Worm (Caenorhabditis elegans) whole organism, young adult: ENCODE measurements around the gene tag-234.

ENCODE experiments used
- B0035.1 ChIP-seq: sonication (generic microtip); optimal IDR thresholded peaks from 2 replicates; lab custom pipeline; 2016; ENCODE audit warnings: missing genetic modification characterization, mild to moderate bottlenecking, missing compliant biosample characterization, missing genotype, missing genetic modification reagents
- B0261.1 ChIP-seq: sonication (generic microtip); optimal IDR thresholded peaks from 2 replicates; lab custom pipeline; 2016; ENCODE audit warnings: mild to moderate bottlenecking, missing genetic modification characterization, moderate library complexity, missing compliant biosample characterization
- F23B12.7 ChIP-seq: sonication (generic microtip); optimal IDR thresholded peaks from 2 replicates; lab custom pipeline; 2017; ENCODE audit warnings: missing genetic modification characterization, mild to moderate bottlenecking, missing compliant biosample characterization, antibody characterized with exemption, moderate library complexity; ENCODE audit not compliant: insufficient read depth
- F33H1.4 ChIP-seq: fragments of 200-800 bp; sonication (Bioruptor generic); IDR thresholded peaks from 2 replicates; pipeline ENCODE4 v1.3.6; 2022; ENCODE audit warnings: missing genetic modification reagents, missing genetic modification characterization, missing compliant biosample characterization
- F52B5.7 ChIP-seq: sonication (generic microtip); optimal IDR thresholded peaks from 2 replicates; lab custom pipeline; 2016; ENCODE audit warnings: mild to moderate bottlenecking, missing genetic modification characterization, missing compliant biosample characterization
- K11D2.4 ChIP-seq: fragments of 200-800 bp; sonication (Bioruptor generic); IDR thresholded peaks from 2 replicates; pipeline ENCODE4 v1.3.6; 2022; ENCODE audit warnings: missing genetic modification reagents, missing genetic modification characterization, missing compliant biosample characterization
- T07F8.4 ChIP-seq: sonication (generic microtip); optimal IDR thresholded peaks from 2 replicates; lab custom pipeline; 2016; ENCODE audit warnings: mild to moderate bottlenecking, missing genetic modification characterization, moderate library complexity, missing compliant biosample characterization
- T26A5.8 ChIP-seq: sonication (generic microtip); optimal IDR thresholded peaks from 2 replicates; lab custom pipeline; 2016; ENCODE audit warnings: missing genetic modification characterization, missing compliant biosample characterization
- Y53G8AR.9 ChIP-seq: fragments of 200-800 bp; sonication (Bioruptor generic); conservative IDR thresholded peaks from 2 replicates; pipeline ENCODE4 v1.3.6; 2022; ENCODE audit warnings: missing genetic modification reagents, missing genetic modification characterization, missing compliant biosample characterization
- ZK185.1 ChIP-seq: sonication (generic microtip); optimal IDR thresholded peaks from 2 replicates; lab custom pipeline; 2016; ENCODE audit warnings: mild to moderate bottlenecking, missing genetic modification characterization, missing compliant biosample characterization; ENCODE audit not compliant: poor library complexity, severe bottlenecking
- akir-1 ChIP-seq: fragments of 200-800 bp; sonication (Bioruptor generic); optimal IDR thresholded peaks from 2 replicates; lab custom pipeline; 2018; ENCODE audit warnings: mild to moderate bottlenecking, missing genetic modification characterization, moderate library complexity, missing compliant biosample characterization
- aptf-2 ChIP-seq: fragments of 200-800 bp; sonication (Bioruptor generic); conservative IDR thresholded peaks from 2 replicates; pipeline ENCODE4 v1.3.6; 2022; ENCODE audit warnings: missing genetic modification reagents, missing genetic modification characterization, missing compliant biosample characterization
- athp-1 ChIP-seq: sonication (generic microtip); optimal IDR thresholded peaks from 2 replicates; lab custom pipeline; 2017; ENCODE audit warnings: mild to moderate bottlenecking, missing genetic modification characterization, missing compliant biosample characterization
- cebp-2 ChIP-seq: fragments of 200-800 bp; sonication (Bioruptor generic); IDR thresholded peaks from 2 replicates; pipeline ENCODE4 v1.3.6; 2022; ENCODE audit warnings: missing genetic modification characterization, missing compliant biosample characterization
- die-1 ChIP-seq: sonication (generic microtip); optimal IDR thresholded peaks from 2 replicates; lab custom pipeline; 2016; ENCODE audit warnings: missing genotype, mild to moderate bottlenecking, missing genetic modification characterization, missing compliant biosample characterization
- dpl-1 ChIP-seq: fragments of 150-350 bp; optimal IDR thresholded peaks from 2 replicates; lab custom pipeline; 2014; ENCODE audit warnings: missing biosample characterization, missing genetic modification reagents, missing genetic modification characterization
- efl-1 ChIP-seq: fragments of 150-350 bp; optimal IDR thresholded peaks from 2 replicates; lab custom pipeline; 2014; ENCODE audit warnings: missing biosample characterization, missing genetic modification reagents, missing genetic modification characterization
- egl-44 ChIP-seq: fragments of 200-800 bp; sonication (Bioruptor generic); IDR thresholded peaks from 2 replicates; pipeline ENCODE4 v1.3.6; 2022; ENCODE audit warnings: missing genetic modification reagents, missing genetic modification characterization, missing compliant biosample characterization
- egrh-3 ChIP-seq: fragments of 200-800 bp; sonication (Bioruptor generic); IDR thresholded peaks from 2 replicates; pipeline ENCODE4 v1.3.6; 2022; ENCODE audit warnings: missing genetic modification reagents, missing genetic modification characterization, missing compliant biosample characterization
- ekl-4 ChIP-seq: fragments of 200-800 bp; sonication (Bioruptor generic); IDR thresholded peaks from 2 replicates; pipeline ENCODE4 v1.3.6; 2022; ENCODE audit warnings: missing genetic modification reagents, missing genetic modification characterization, missing compliant biosample characterization
- him-1 ChIP-seq: sonication (generic microtip); optimal IDR thresholded peaks from 2 replicates; lab custom pipeline; 2016; ENCODE audit warnings: missing genotype, missing genetic modification reagents, missing genetic modification characterization, missing compliant biosample characterization
- hlh-12 ChIP-seq: sonication (generic microtip); optimal IDR thresholded peaks from 2 replicates; lab custom pipeline; 2016; ENCODE audit warnings: missing genetic modification characterization, missing compliant biosample characterization
- hlh-26 ChIP-seq: fragments of 200-800 bp; sonication (Bioruptor generic); conservative IDR thresholded peaks from 2 replicates; pipeline ENCODE4 v1.3.6; 2022; ENCODE audit warnings: missing genetic modification reagents, missing genetic modification characterization, missing compliant biosample characterization
- hmg-1.2 ChIP-seq: fragments of 200-800 bp; sonication (Bioruptor generic); IDR thresholded peaks from 2 replicates; pipeline ENCODE4 v1.3.6; 2022; ENCODE audit warnings: missing genetic modification reagents, missing genetic modification characterization, missing compliant biosample characterization
- hmg-20 ChIP-seq: fragments of 200-800 bp; sonication (Bioruptor generic); IDR thresholded peaks from 2 replicates; pipeline ENCODE4 v1.3.6; 2022; ENCODE audit warnings: missing genetic modification reagents, missing genetic modification characterization, missing compliant biosample characterization
- hrde-1 ChIP-seq: sonication (generic microtip); optimal IDR thresholded peaks from 2 replicates; lab custom pipeline; 2016; ENCODE audit warnings: missing genetic modification characterization, mild to moderate bottlenecking, missing compliant biosample characterization, moderate library complexity, missing genotype, missing genetic modification reagents, borderline replicate concordance
- let-526 ChIP-seq: fragments of 200-800 bp; sonication (Bioruptor generic); IDR thresholded peaks from 2 replicates; pipeline ENCODE4 v1.3.6; 2022; ENCODE audit warnings: missing genetic modification reagents, missing genetic modification characterization, missing compliant biosample characterization
- lin-26 ChIP-seq: fragments of 200-800 bp; sonication (Bioruptor generic); IDR thresholded peaks from 2 replicates; pipeline ENCODE4 v1.3.6; 2022; ENCODE audit warnings: missing genetic modification reagents, missing genetic modification characterization, missing compliant biosample characterization
- lin-35 ChIP-seq, 3 experiments: fragments of 150-350 bp in 2 of 3; sonication (generic microtip) in 1 of 3; optimal IDR thresholded peaks; 2 replicates each; lab custom pipeline; 2014 to 2018; ENCODE audit warnings: missing biosample characterization in 3 of 3, missing genetic modification characterization in 3 of 3, missing genetic modification reagents in 3 of 3
- lir-1 ChIP-seq: fragments of 200-800 bp; sonication (Bioruptor generic); conservative IDR thresholded peaks from 2 replicates; pipeline ENCODE4 v1.3.6; 2022; ENCODE audit warnings: missing genetic modification reagents, missing genetic modification characterization, missing compliant biosample characterization
- lsl-1 ChIP-seq: fragments of 200-800 bp; sonication (Bioruptor generic); optimal IDR thresholded peaks from 2 replicates; lab custom pipeline; 2018; ENCODE audit warnings: mild to moderate bottlenecking, missing genetic modification characterization, moderate library complexity, missing compliant biosample characterization
- lsy-27 ChIP-seq: sonication (generic microtip); optimal IDR thresholded peaks from 2 replicates; lab custom pipeline; 2017; ENCODE audit warnings: missing genetic modification characterization, mild to moderate bottlenecking, missing compliant biosample characterization, antibody characterized with exemption, missing genotype, borderline replicate concordance; ENCODE audit not compliant: insufficient read depth
- madf-10 ChIP-seq: sonication (generic microtip); optimal IDR thresholded peaks from 2 replicates; lab custom pipeline; 2016; ENCODE audit warnings: mild to moderate bottlenecking, missing genetic modification characterization, missing compliant biosample characterization
- madf-6 ChIP-seq: fragments of 200-800 bp; sonication (Bioruptor generic); IDR thresholded peaks from 2 replicates; pipeline ENCODE4 v1.3.6; 2022; ENCODE audit warnings: missing genetic modification reagents, missing genetic modification characterization, missing compliant biosample characterization
- mcd-1 ChIP-seq: fragments of 200-800 bp; sonication (Bioruptor generic); IDR thresholded peaks from 2 replicates; pipeline ENCODE4 v1.3.6; 2022; ENCODE audit warnings: missing genetic modification reagents, missing genetic modification characterization, missing compliant biosample characterization
- mel-28 ChIP-seq: sonication (generic microtip); optimal IDR thresholded peaks from 2 replicates; lab custom pipeline; 2016; ENCODE audit warnings: borderline replicate concordance, mild to moderate bottlenecking, missing genetic modification characterization, missing compliant biosample characterization
- nhr-90 ChIP-seq: sonication (generic microtip); optimal IDR thresholded peaks from 2 replicates; lab custom pipeline; 2016; ENCODE audit warnings: missing genotype, mild to moderate bottlenecking, missing genetic modification characterization, missing compliant biosample characterization
- pha-4 ChIP-seq: fragments of 150-350 bp; sonication (generic microtip); optimal IDR thresholded peaks from 2 replicates; lab custom pipeline; 2014; ENCODE audit warnings: missing biosample characterization, missing genetic modification reagents, missing genetic modification characterization
- snpc-1.1 ChIP-seq: sonication (generic microtip); optimal IDR thresholded peaks from 2 replicates; lab custom pipeline; 2017; ENCODE audit warnings: missing genetic modification characterization, mild to moderate bottlenecking, missing compliant biosample characterization, antibody characterized with exemption, moderate library complexity, missing genotype, missing genetic modification reagents; ENCODE audit not compliant: insufficient read depth
- snpc-1.3 ChIP-seq: sonication (generic microtip); optimal IDR thresholded peaks from 2 replicates; lab custom pipeline; 2017; ENCODE audit warnings: missing genetic modification characterization, mild to moderate bottlenecking, missing compliant biosample characterization, antibody characterized with exemption, moderate library complexity, missing genotype, missing genetic modification reagents; ENCODE audit not compliant: insufficient read depth
- snpc-4 ChIP-seq, 5 experiments: fragments of 150-350 bp in 1 of 5; sonication (generic microtip) in 4 of 5; optimal IDR thresholded peaks; 2 replicates each; lab custom pipeline; 2014 to 2018; ENCODE audit warnings: missing genetic modification characterization in 5 of 5, missing biosample characterization in 3 of 5, antibody characterized with exemption in 2 of 5, mild to moderate bottlenecking in 2 of 5, missing compliant biosample characterization in 2 of 5, missing genotype in 2 of 5, moderate library complexity in 2 of 5, missing genetic modification reagents in 1 of 5
- sptf-2 ChIP-seq: fragments of 200-800 bp; sonication (Bioruptor generic); optimal IDR thresholded peaks from 2 replicates; lab custom pipeline; 2018; ENCODE audit warnings: mild to moderate bottlenecking, missing genetic modification characterization, missing compliant biosample characterization
- tbx-9 ChIP-seq: sonication (generic microtip); optimal IDR thresholded peaks from 2 replicates; lab custom pipeline; 2016; ENCODE audit warnings: borderline replicate concordance, missing genetic modification characterization, inconsistent platforms, missing compliant biosample characterization
- ztf-18 ChIP-seq: sonication (generic microtip); optimal IDR thresholded peaks from 2 replicates; lab custom pipeline; 2016; ENCODE audit warnings: missing genotype, mild to moderate bottlenecking, missing genetic modification characterization, missing compliant biosample characterization
- ztf-25 ChIP-seq: fragments of 200-800 bp; sonication (Bioruptor generic); IDR thresholded peaks from 2 replicates; pipeline ENCODE4 v1.3.6; 2022; ENCODE audit warnings: missing genetic modification reagents, missing genetic modification characterization, missing compliant biosample characterization
- ztf-26 ChIP-seq: sonication (generic microtip); optimal IDR thresholded peaks from 2 replicates; lab custom pipeline; 2017; ENCODE audit warnings: missing genetic modification characterization, missing compliant biosample characterization
- ztf-6 ChIP-seq: fragments of 200-800 bp; sonication (Bioruptor generic); IDR thresholded peaks from 2 replicates; pipeline ENCODE4 v1.3.6; 2022; ENCODE audit warnings: missing genetic modification reagents, missing genetic modification characterization, missing compliant biosample characterization

tag-234 gene

ce11 chrII:5819655-5820054 is 44.3 kb upstream of the tag-234 start (continued):
- TF ChIP-seq lir-1 = no peak
- TF ChIP-seq pha-4 (tag; lab: Kevin White, UChicago) = no peak
- peak; percentile 53 for TF ChIP-seq madf-6 (GFP tag; lab: Robert Waterston, UW)
- no peak for TF ChIP-seq hmg-20 (GFP tag; lab: Robert Waterston, UW)
- no peak for TF ChIP-seq snpc-4 (GFP tag; optimal IDR thresholded peaks at IDR 0.05; lab: Kevin White, UChicago)
- TF ChIP-seq snpc-4 (tag; optimal IDR thresholded peaks at IDR 0.05; lab: Kevin White, UChicago) = no peak
- TF ChIP-seq K11D2.4 = no peak
- TF ChIP-seq snpc-1.3 (tag; lab: Kevin White, UChicago) = no peak
- no peak for TF ChIP-seq Y53G8AR.9 (GFP tag; lab: Robert Waterston, UW)
- no peak for TF ChIP-seq F23B12.7
- TF ChIP-seq ztf-26 (tag; lab: Kevin White, UChicago) = no peak
- TF ChIP-seq athp-1 = no peak
- TF ChIP-seq lsy-27 (tag; lab: Kevin White, UChicago) = no peak
- no peak for TF ChIP-seq lin-35 (GFP tag; optimal IDR thresholded peaks at IDR 0.05; lab: Kevin White, UChicago)
- TF ChIP-seq snpc-1.1 (tag; lab: Kevin White, UChicago) = no peak
- TF ChIP-seq hlh-12 = no peak
- 0 out of 2 replicates have a peak, but pooled peaks have one; percentile 14 for TF ChIP-seq let-526 (GFP tag; lab: Robert Waterston, UW)
- TF ChIP-seq lin-26 (GFP tag; lab: Robert Waterston, UW) = no peak
- no peak for TF ChIP-seq die-1 (tag; lab: Kevin White, UChicago)
- TF ChIP-seq aptf-2 (GFP tag; lab: Robert Waterston, UW) = 0 out of 2 replicates have a peak, but pooled peaks have one; percentile 26
- peak; percentile 21; the same call in 1 of the 2 replicates for TF ChIP-seq hmg-1.2 (GFP tag; lab: Robert Waterston, UW)
- TF ChIP-seq egrh-3 (GFP tag; lab: Robert Waterston, UW) = no peak
- TF ChIP-seq dpl-1 (GFP tag; lab: Kevin White, UChicago) = no peak
- no peak for TF ChIP-seq akir-1 (GFP tag; lab: Kevin White, UChicago)
- no peak for TF ChIP-seq T07F8.4 (tag; lab: Kevin White, UChicago)
- TF ChIP-seq egl-44 (GFP tag; lab: Robert Waterston, UW) = no peak
- TF ChIP-seq ztf-25 = no peak
- TF ChIP-seq T26A5.8 = no peak
- peak; percentile 39; the same call in 1 of the 2 replicates for TF ChIP-seq F33H1.4 (GFP tag; lab: Robert Waterston, UW)
- TF ChIP-seq ztf-6 (GFP tag; lab: Robert Waterston, UW) = 0 out of 2 replicates have a peak, but pooled peaks have one; percentile 47
- no peak for TF ChIP-seq B0261.1 (tag; lab: Kevin White, UChicago)
- TF ChIP-seq F52B5.7 = no peak
- no peak for TF ChIP-seq hrde-1 (tag; lab: Kevin White, UChicago)
- TF ChIP-seq B0035.1 (tag; lab: Kevin White, UChicago) = no peak
- TF ChIP-seq hlh-26 (GFP tag; lab: Robert Waterston, UW) = no peak
- no peak for TF ChIP-seq mel-28 (tag; lab: Kevin White, UChicago)
- TF ChIP-seq efl-1 (GFP tag; lab: Kevin White, UChicago) = no peak
- peak; percentile 34 for TF ChIP-seq ZK185.1
- no peak for TF ChIP-seq nhr-90 (tag; lab: Kevin White, UChicago)
- no peak for TF ChIP-seq sptf-2 (GFP tag; lab: Kevin White, UChicago)
- TF ChIP-seq ztf-18 = no peak
- no peak for TF ChIP-seq cebp-2 (GFP tag; lab: Robert Waterston, UW)
- TF ChIP-seq ekl-4 (GFP tag; lab: Robert Waterston, UW) = no peak
- peak; percentile 82 for TF ChIP-seq mcd-1 (GFP tag; lab: Robert Waterston, UW)
- TF ChIP-seq him-1 = peak; percentile 40
- peak; percentile 58 for TF ChIP-seq lsl-1 (GFP tag; lab: Kevin White, UChicago)
- TF ChIP-seq tbx-9 (tag; lab: Kevin White, UChicago) = no peak
- TF ChIP-seq madf-10 (tag; lab: Kevin White, UChicago) = no peak
